Worm (Caenorhabditis elegans) whole organism, dauer: ENCODE measurements around the gene fbxa-114.

ENCODE experiments used
- unc-62 ChIP-seq: sonication (generic microtip); optimal IDR thresholded peaks from 2 replicates; lab custom pipeline; 2017; ENCODE audit warnings: missing biosample characterization, missing genetic modification reagents, missing genetic modification characterization

fbxa-114 gene

DNA sequence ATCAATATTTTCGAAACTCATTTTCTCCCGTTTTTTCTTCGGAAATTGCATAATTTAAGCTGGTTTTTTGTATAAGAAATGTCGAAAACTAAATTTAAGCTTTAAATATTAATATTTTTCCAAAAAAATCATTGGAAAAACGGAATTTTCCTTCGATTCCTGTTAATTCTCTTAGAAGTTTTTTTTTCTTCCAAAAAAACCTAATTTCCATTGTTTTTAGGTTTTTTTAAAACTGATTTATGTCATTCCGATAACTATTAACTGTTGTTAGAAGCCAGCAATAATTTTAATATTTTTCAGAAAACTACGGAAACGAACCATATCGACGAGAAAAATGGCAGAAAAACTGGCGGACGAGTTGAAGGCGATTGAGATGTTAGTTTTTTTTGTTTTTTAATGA, at the start of gene fbxa-114:
fbxa-114 (plus strand) TSS at position 301 of the 400 bp plus-strand sequence.
- no peak for TF ChIP-seq unc-62

DNA sequence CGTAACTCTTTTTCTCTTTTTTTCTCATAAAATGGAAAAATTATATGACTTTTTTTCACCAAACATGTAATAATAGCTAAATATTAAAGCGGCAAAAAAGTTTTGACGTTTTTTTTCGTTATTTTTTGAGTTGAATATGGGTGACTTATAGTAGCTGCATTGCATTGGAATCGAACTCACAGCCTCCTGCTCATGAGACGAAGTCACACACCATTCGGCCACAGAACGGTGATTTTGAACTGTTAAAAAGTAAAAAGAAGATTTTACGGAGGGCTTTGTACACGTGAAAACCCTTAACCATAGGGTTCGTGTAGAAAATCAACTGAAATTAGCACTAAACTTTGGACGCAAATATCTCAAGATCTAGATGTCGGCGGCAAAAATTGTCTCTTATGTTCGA, 49.6 kb upstream of the fbxa-114 start:
- no peak for TF ChIP-seq unc-62

ce11 chrV:20158223-20158622, 43.2 kb upstream of the fbxa-114 start, which contains the start of gene F19B2.6:
TSS of gene F19B2.6 (plus strand) at chrV:20158523.
- no peak for TF ChIP-seq unc-62

- no peak for TF ChIP-seq unc-62
These were observed 39.6 kb upstream of the fbxa-114 start for ce11 chrV:20161781-20162289.

DNA sequence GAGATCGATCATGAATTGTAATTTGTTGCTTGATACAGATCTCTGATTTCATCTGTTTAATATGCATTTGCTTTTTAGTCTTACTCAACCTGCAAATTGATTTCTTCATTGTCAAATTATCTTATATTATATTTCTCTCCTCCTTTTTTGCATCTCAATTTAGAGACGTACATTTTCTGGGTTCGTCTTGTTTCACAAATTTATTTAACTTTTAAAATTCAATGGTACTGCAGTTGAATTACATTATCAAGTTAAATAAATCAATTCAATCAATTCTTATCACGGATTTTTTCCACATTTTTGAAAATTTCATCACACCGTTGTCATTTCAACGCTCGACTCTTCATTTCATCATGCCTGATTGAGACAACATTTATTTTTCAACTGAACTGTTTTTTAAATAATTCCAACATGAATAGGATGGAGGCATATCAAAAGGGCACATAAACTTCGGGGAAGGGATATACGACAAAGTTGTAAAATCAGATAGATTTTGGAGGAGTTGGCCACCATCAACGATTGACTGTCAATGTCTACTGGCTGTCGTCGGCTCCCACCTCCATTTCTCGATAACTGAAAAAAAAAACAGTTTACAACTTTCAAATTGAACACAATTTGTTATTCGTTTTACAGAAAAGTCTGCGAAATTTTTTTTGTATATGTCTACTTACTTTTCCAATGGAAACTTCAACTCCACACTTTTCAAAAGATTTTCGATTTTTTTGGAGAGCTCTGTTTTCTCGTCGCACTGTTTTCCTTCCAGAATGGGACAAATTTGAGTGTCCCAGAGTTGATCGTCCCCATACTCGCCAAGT, 38.9 kb upstream of the fbxa-114 start:
- TF ChIP-seq unc-62: no peak

DNA sequence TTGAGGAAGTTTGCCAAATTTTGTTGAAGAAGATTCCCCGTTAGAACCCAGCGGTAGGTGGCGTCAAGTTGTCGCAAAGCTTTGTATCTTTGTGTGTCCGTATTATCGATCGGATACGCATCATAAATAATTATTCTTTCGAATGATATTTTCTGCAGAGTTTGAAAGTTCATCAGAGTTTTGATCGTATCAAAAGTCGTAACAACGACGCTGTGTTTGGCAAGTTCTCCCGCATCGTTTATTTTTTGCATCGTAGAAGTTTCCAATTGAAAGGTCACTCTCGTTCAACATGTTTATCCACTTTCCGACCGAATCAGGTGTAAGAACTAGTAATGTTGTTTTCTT, 38.3 kb upstream of the fbxa-114 start:
- TF ChIP-seq unc-62: no peak

DNA sequence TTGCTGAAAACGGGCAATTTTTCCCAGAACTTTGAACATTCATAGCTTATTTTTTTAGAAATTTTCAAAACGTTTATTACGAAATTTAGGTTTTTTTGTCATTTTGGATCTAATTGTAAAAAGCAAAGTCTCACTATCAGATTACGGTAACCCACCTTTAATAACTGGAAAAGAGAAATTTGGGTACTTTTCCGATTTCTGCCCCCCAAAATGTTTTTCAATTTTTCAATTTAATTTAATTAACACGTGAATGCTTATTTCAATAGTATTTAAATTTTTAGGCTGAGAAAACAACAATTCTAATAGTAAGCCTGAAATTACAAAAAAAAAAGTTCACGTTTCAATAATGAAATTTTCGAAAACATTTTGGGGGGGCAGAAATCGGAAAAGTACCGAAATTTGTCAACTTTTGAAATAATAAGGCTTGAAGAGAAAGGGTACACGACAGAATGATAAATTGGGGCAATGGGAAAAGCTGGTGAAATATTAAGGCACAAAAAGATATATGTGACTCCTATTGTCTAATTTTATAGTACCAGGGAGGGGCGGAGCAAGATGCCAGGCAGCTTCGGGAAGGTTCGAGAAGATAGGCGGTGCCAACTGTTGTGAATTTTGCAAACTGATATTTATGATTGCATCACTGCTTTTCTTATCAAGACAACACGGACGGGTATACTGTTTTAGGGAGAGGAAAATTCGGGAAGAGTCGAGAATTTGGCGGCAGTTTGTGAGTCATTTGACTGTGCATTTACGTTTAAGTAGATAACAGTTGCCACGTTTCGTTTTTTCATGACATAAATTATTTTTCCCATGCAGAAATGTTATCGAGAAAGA, 37.1 kb upstream of the fbxa-114 start, which contains the start of gene F19B2.5:
F19B2.5 (minus strand) TSS at position 107 of the 834 bp plus-strand sequence.
- TF ChIP-seq unc-62: no peak

ce11 chrV:20165808-20166207, 35.6 kb upstream of the fbxa-114 start:
- no peak for TF ChIP-seq unc-62

DNA sequence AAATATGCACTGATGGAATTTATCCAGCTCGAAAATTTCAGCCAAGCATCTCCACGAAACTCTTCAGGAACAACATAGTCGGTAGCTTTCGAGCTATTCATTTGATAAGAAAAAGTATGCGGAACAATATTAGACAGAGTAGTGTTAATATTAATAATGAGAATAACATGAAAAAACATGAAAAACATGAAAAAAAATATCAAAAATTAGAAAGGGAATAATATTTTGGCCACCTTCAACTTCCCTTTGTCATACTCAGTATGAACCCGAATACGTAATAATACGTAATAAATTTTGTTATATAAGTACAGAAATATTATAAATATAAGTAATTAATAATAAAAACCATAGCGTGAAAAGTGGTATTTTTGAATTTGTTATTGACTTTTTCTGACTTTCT, 29.5 kb upstream of the fbxa-114 start, which contains the start of gene srw-39:
srw-39 (minus strand) TSS at position 101 of the 400 bp plus-strand sequence.
- no peak for TF ChIP-seq unc-62

DNA sequence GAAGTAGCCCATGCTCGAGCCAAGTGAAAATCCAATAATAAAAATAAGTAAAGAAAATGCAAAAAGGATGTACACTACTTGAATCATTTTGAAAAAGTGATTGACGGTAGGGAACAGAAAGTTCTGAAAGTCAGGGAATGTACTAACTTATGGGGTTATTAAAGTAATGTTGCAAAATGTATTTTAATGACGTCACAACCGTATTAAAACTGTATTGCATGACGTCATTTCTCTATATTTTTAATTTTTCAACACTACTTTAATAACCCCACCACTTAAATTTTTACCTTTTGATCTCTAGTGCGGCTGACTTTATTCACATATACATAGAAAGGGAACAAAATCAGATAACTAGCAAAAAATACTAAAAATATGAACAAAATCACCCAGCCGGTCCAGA, 19.1 kb upstream of the fbxa-114 start:
- TF ChIP-seq unc-62: no peak

- TF ChIP-seq unc-62: no peak
These were observed 14.8 kb upstream of the fbxa-114 start, which contains the start of gene srz-16 for ce11 chrV:20186579-20186978. TSS of gene srz-16 (minus strand) at chrV:20186679.

- TF ChIP-seq unc-62: no peak
These were observed 12.6 kb upstream of the fbxa-114 start, which contains the start of gene fbxa-116 for ce11 chrV:20188790-20189189. TSS of gene fbxa-116 (minus strand) at chrV:20188890.

ce11 chrV:20192102-20192880, 9.1 kb upstream of the fbxa-114 start, which contains the start of the genes fbxa-115 and Y113G7B.27:
TSS of gene fbxa-115 (minus strand) at chrV:20192152.
TSS of gene Y113G7B.27 (plus strand) at chrV:20192830.
- no peak for TF ChIP-seq unc-62

DNA sequence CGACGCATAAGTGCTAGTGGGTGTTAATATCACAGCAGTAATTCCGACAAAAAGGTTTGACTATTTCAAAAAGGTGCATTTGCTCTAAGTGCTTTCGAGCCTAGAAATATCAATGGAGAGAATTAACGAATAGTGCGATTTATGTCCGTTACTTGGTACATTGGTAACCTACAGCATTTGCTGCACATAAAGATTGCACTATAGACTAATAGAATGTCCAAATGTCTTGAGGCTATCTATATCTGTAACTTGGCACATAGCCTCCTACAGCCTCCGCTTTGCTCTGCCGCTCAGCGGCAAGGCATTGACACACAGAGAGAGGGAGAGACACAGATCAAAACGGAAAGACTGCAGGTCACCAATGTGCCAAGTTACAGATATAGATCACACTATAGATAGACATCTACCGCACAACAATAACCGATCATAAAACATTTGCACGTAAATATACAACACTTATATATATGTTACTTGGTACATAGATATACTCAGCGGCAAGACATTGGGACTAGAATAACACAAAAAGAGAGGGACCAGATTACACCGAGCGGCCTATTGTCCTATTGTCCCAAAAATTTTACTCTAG, 5.9 kb upstream of the fbxa-114 start, which contains the start of the genes srh-217 and Y113G7B.28:
srh-217 (minus strand) TSS at position 101 of the 586 bp plus-strand sequence.
Y113G7B.28 (plus strand) TSS at position 536 of the 586 bp plus-strand sequence.
- TF ChIP-seq unc-62: no peak

DNA sequence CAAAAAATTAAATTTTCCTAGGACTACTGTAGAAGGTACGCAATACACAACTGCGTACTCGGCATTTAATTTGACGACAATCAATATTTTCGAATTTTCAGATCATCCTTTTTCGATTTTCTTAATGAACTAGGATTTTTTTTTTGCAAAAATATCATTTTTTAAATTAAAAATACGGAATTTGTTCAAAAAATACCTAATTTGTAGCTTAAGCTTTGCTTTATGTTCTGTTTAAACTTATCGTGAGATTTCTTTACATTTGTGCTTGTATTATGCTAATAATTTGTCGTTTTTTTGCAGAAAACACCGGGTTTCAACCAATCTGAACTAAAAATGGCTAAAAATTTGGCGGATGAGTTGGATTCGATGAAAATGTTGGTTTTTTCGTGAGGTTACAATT, 4.7 kb upstream of the fbxa-114 start, which contains the start of gene ftr-1:
ftr-1 (plus strand) TSS at position 301 of the 400 bp plus-strand sequence.
- no peak for TF ChIP-seq unc-62
